Worm (Caenorhabditis elegans): ENCODE data around the gene Y39C12A.9.

DNA sequence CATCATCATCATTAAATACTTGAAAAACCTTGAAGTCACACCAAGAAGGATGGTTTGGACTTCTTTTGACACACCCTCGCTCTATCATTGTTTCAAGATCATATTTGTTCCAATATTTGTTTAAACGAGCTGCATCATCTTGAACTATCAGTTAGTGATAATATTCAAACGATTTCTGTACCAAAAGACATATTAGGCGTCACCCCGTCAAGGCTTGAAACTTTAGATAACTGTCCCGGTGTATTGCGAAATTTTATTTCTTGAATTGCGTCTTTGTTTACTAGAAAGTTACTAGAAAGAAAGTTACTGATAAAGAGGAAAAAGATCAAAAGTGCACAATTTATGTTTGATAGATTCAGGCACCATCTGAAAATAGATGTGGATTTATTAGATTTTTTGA is 46.9 kb upstream of the Y39C12A.9 start:
- TF ChIP-seq cog-1 (tag; optimal IDR thresholded peaks at IDR 0.05), result no peak
- no peak for TF ChIP-seq flt-1 (GFP tag; IDR thresholded peaks at IDR 0.05)
- TF ChIP-seq klf-2 (GFP tag; conservative IDR thresholded peaks at IDR 0.05), result no peak
- TF ChIP-seq ztf-29 (GFP tag; IDR thresholded peaks at IDR 0.05), result no peak
- TF ChIP-seq tab-1 (GFP tag; IDR thresholded peaks at IDR 0.05), result no peak
- no peak for TF ChIP-seq T22C8.4 (GFP tag; IDR thresholded peaks at IDR 0.05)
- no peak for TF ChIP-seq ztf-23 (GFP tag; IDR thresholded peaks at IDR 0.05)
- no peak for TF ChIP-seq ref-1 (GFP tag; conservative IDR thresholded peaks at IDR 0.05)
